Worm (Caenorhabditis elegans): Measurements from ENCODE around the gene K05F6.14.

Gene K05F6.14

ce11 chrII:1561863-1562262 is at the start of gene K05F6.14:
K05F6.14 (plus strand) TSS chrII:1562163.
- TF ChIP-seq mab-5 (tag; optimal IDR thresholded peaks at IDR 0.05) (no peak), nhr-10 (tag; optimal IDR thresholded peaks at IDR 0.05) (no peak), sem-4 (tag; optimal IDR thresholded peaks at IDR 0.05) (no peak), nhr-77 (tag; optimal IDR thresholded peaks at IDR 0.05) (no peak), C34F6.9 (tag; optimal IDR thresholded peaks at IDR 0.05) (no peak), gmeb-1 (tag; optimal IDR thresholded peaks at IDR 0.05) (no peak), unc-62 (GFP tag; optimal IDR thresholded peaks at IDR 0.05) (no peak)

ce11 chrII:1517354-1517753 is 44.6 kb upstream of the K05F6.14 start, which contains the start of gene math-45:
math-45 (minus strand) TSS chrII:1517454.
- TF ChIP-seq nhr-25 (tag; optimal IDR thresholded peaks at IDR 0.05) (no peak), C34F6.9 (tag; optimal IDR thresholded peaks at IDR 0.05) (no peak), unc-39 (tag; optimal IDR thresholded peaks at IDR 0.05) (no peak), nhr-77 (tag; optimal IDR thresholded peaks at IDR 0.05) (no peak), gmeb-1 (tag; optimal IDR thresholded peaks at IDR 0.05) (no peak), R02D3.7 (tag; optimal IDR thresholded peaks at IDR 0.05) (no peak), mdl-1 (tag; optimal IDR thresholded peaks at IDR 0.05) (no peak)

ce11 chrII:1518914-1519313 is 43.0 kb upstream of the K05F6.14 start, which contains the start of gene Y51H7BR.8:
Y51H7BR.8 (plus strand) TSS chrII:1519214.
- no peak for TF ChIP-seq F13H6.1 (tag; optimal IDR thresholded peaks at IDR 0.05)
- TF ChIP-seq nhr-10 (tag; optimal IDR thresholded peaks at IDR 0.05), result no peak
- no peak for TF ChIP-seq sma-9 (GFP tag; optimal IDR thresholded peaks at IDR 0.05)
- TF ChIP-seq sma-9 (tag; optimal IDR thresholded peaks at IDR 0.05), result no peak

ce11 chrII:1519867-1520266 is 42.1 kb upstream of the K05F6.14 start:
- TF ChIP-seq mab-5 (tag; optimal IDR thresholded peaks at IDR 0.05) (no peak), mbf-1 (tag; optimal IDR thresholded peaks at IDR 0.05) (no peak), fos-1 (tag; optimal IDR thresholded peaks at IDR 0.05) (peak; percentile 27), ceh-82 (tag; optimal IDR thresholded peaks at IDR 0.05) (no peak), skn-1 (tag; optimal IDR thresholded peaks at IDR 0.05) (no peak), lsy-2 (tag; optimal IDR thresholded peaks at IDR 0.05) (peak; percentile 18 to 41), ZK546.5 (tag; optimal IDR thresholded peaks at IDR 0.05) (no peak), R02D3.7 (tag; optimal IDR thresholded peaks at IDR 0.05) (no peak), ama-1 (optimal IDR thresholded peaks at IDR 0.05) (no peak), blmp-1 (tag; optimal IDR thresholded peaks at IDR 0.05; ENCODE audit: insufficient read depth) (no peak), nhr-77 (tag; optimal IDR thresholded peaks at IDR 0.05) (no peak), snpc-4 (tag; optimal IDR thresholded peaks at IDR 0.05) (no peak), nhr-11 (tag; optimal IDR thresholded peaks at IDR 0.05) (no peak), lin-11 (tag; optimal IDR thresholded peaks at IDR 0.05) (no peak), elt-3 (tag; optimal IDR thresholded peaks at IDR 0.05) (no peak), nhr-21 (tag; optimal IDR thresholded peaks at IDR 0.05) (no peak), F13H6.1 (tag; optimal IDR thresholded peaks at IDR 0.05) (peak; percentile 6), alr-1 (tag; optimal IDR thresholded peaks at IDR 0.05) (no peak), unc-39 (tag; optimal IDR thresholded peaks at IDR 0.05) (no peak), sem-4 (tag; optimal IDR thresholded peaks at IDR 0.05) (no peak), elt-1 (tag; optimal IDR thresholded peaks at IDR 0.05) (no peak), gmeb-1 (tag; optimal IDR thresholded peaks at IDR 0.05) (peak; percentile 20), lin-13 (GFP tag; optimal IDR thresholded peaks at IDR 0.05) (peak; percentile 40), ztf-4 (tag; optimal IDR thresholded peaks at IDR 0.05) (no peak), sma-9 (GFP tag; optimal IDR thresholded peaks at IDR 0.05) (no peak), sma-9 (tag; optimal IDR thresholded peaks at IDR 0.05) (no peak), nhr-12 (tag; optimal IDR thresholded peaks at IDR 0.05) (no peak), mdl-1 (tag; optimal IDR thresholded peaks at IDR 0.05) (no peak), nhr-25 (tag; optimal IDR thresholded peaks at IDR 0.05) (no peak), nhr-237 (tag; optimal IDR thresholded peaks at IDR 0.05) (no peak), ztf-1 (GFP tag; conservative IDR thresholded peaks at IDR 0.05) (no peak), nhr-6 (tag; optimal IDR thresholded peaks at IDR 0.05) (no peak), Y55F3AM.14 (GFP tag; optimal IDR thresholded peaks at IDR 0.05) (no peak), nhr-23 (tag; optimal IDR thresholded peaks at IDR 0.05) (no peak), ceh-16 (tag; optimal IDR thresholded peaks at IDR 0.05) (no peak), nhr-10 (tag; optimal IDR thresholded peaks at IDR 0.05) (no peak), sma-3 (GFP tag; optimal IDR thresholded peaks at IDR 0.05) (no peak), nhr-129 (tag; optimal IDR thresholded peaks at IDR 0.05) (peak; percentile 14), C34F6.9 (tag; optimal IDR thresholded peaks at IDR 0.05) (no peak), crh-2 (tag; optimal IDR thresholded peaks at IDR 0.05) (no peak), zag-1 (tag; optimal IDR thresholded peaks at IDR 0.05) (no peak), ztf-11 (tag; optimal IDR thresholded peaks at IDR 0.05) (no peak), dmd-4 (tag; optimal IDR thresholded peaks at IDR 0.05) (no peak), unc-62 (GFP tag; optimal IDR thresholded peaks at IDR 0.05) (no peak), aly-2 (tag; optimal IDR thresholded peaks at IDR 0.05) (no peak), unc-55 (GFP tag; optimal IDR thresholded peaks at IDR 0.05) (peak; percentile 41)
